Fruit fly (Drosophila melanogaster) whole organism, embryonic: Measurements from ENCODE around the gene Rpp30.

Experiments
- Asciz ChIP-seq: fragments of 200-800 bp; sonication (Bioruptor generic); optimal IDR thresholded peaks from 2 replicates; lab custom pipeline; 2017; ENCODE audit warnings: missing biosample characterization, mild to moderate bottlenecking, missing genetic modification characterization, missing genetic modification reagents
- CG10543 ChIP-seq: fragments of 200-800 bp; sonication (Bioruptor generic); optimal IDR thresholded peaks from 3 replicates; lab custom pipeline; 2017; ENCODE audit warnings: missing biosample characterization, mild to moderate bottlenecking, missing genetic modification characterization, moderate library complexity
- CG10654 ChIP-seq: fragments of 200-800 bp; sonication (Bioruptor generic); optimal IDR thresholded peaks from 2 replicates; lab custom pipeline; 2016; ENCODE audit warnings: missing biosample characterization, missing genetic modification characterization
- CG12104 ChIP-seq: fragments of 200-800 bp; sonication (Bioruptor generic); optimal IDR thresholded peaks from 3 replicates; lab custom pipeline; 2016; ENCODE audit warnings: missing biosample characterization, missing genetic modification characterization
- CG1233 ChIP-seq: fragments of 200-800 bp; sonication (Bioruptor generic); optimal IDR thresholded peaks from 4 replicates; lab custom pipeline; 2018; ENCODE audit warnings: missing biosample characterization, mild to moderate bottlenecking, missing genetic modification characterization
- CG12744 ChIP-seq: fragments of 200-800 bp; sonication (Bioruptor generic); optimal IDR thresholded peaks from 2 replicates; lab custom pipeline; 2016; ENCODE audit warnings: missing biosample characterization, missing genetic modification characterization
- CG14014 ChIP-seq: fragments of 200-800 bp; sonication (Bioruptor generic); IDR thresholded peaks from 2 replicates; pipeline ENCODE4 v1.3.6; 2022; ENCODE audit warnings: missing biosample characterization, missing genetic modification characterization
- CG15479 ChIP-seq: fragments of 200-800 bp; sonication (Bioruptor generic); optimal IDR thresholded peaks from 3 replicates; lab custom pipeline; 2019; ENCODE audit warnings: missing biosample characterization, mild to moderate bottlenecking, missing genetic modification characterization, moderate library complexity
- CG1832 ChIP-seq: fragments of 200-800 bp; sonication (Bioruptor generic); optimal IDR thresholded peaks from 2 replicates; lab custom pipeline; 2017; ENCODE audit warnings: missing biosample characterization, mild to moderate bottlenecking, missing genetic modification characterization, inconsistent platforms
- CG18619 ChIP-seq: fragments of 200-800 bp; sonication (Bioruptor generic); optimal IDR thresholded peaks from 3 replicates; lab custom pipeline; 2017; ENCODE audit warnings: missing biosample characterization, mild to moderate bottlenecking, missing genetic modification characterization
- CG2202 ChIP-seq: fragments of 200-800 bp; sonication (Bioruptor generic); optimal IDR thresholded peaks from 2 replicates; lab custom pipeline; 2018; ENCODE audit warnings: missing biosample characterization, mild to moderate bottlenecking, missing genetic modification characterization
- CG33213 ChIP-seq: fragments of 200-800 bp; sonication (Bioruptor generic); optimal IDR thresholded peaks from 3 replicates; lab custom pipeline; 2016; ENCODE audit warnings: missing biosample characterization, missing genetic modification characterization
- CG33557 ChIP-seq: fragments of 200-800 bp; sonication (Bioruptor generic); optimal IDR thresholded peaks from 2 replicates; lab custom pipeline; 2019; ENCODE audit warnings: missing biosample characterization, mild to moderate bottlenecking, missing genetic modification characterization, moderate library complexity
- CG3838 ChIP-seq: fragments of 200-800 bp; sonication (Bioruptor generic); optimal IDR thresholded peaks from 3 replicates; lab custom pipeline; 2016; ENCODE audit warnings: missing biosample characterization, missing genetic modification characterization
- CG3995 ChIP-seq: fragments of 200-800 bp; sonication (Bioruptor generic); optimal IDR thresholded peaks from 3 replicates; lab custom pipeline; 2016; ENCODE audit warnings: missing biosample characterization, missing genetic modification characterization
- CG4328 ChIP-seq: fragments of 200-800 bp; sonication (Bioruptor generic); optimal IDR thresholded peaks from 3 replicates; lab custom pipeline; 2017; ENCODE audit warnings: missing biosample characterization, missing genetic modification reagents, missing genetic modification characterization
- CG5953 ChIP-seq: fragments of 200-800 bp; sonication (Bioruptor generic); IDR thresholded peaks from 2 replicates; pipeline ENCODE4 v1.3.6; 2022; ENCODE audit warnings: missing biosample characterization, missing genetic modification characterization
- CG8924 ChIP-seq: fragments of 200-800 bp; optimal IDR thresholded peaks from 3 replicates; lab custom pipeline; 2019; ENCODE audit warnings: missing biosample characterization, mild to moderate bottlenecking, missing genetic modification characterization, moderate library complexity
- Camta ChIP-seq: fragments of 200-800 bp; sonication (Bioruptor generic); optimal IDR thresholded peaks from 2 replicates; lab custom pipeline; 2016; ENCODE audit warnings: missing biosample characterization, missing genetic modification characterization
- Fer1 ChIP-seq: fragments of 200-800 bp; sonication (Bioruptor generic); optimal IDR thresholded peaks from 2 replicates; lab custom pipeline; 2017; ENCODE audit warnings: missing biosample characterization, mild to moderate bottlenecking, missing genetic modification characterization
- HmgD ChIP-seq: fragments of 200-800 bp; sonication (Bioruptor generic); optimal IDR thresholded peaks from 3 replicates; lab custom pipeline; 2016; ENCODE audit warnings: missing biosample characterization, missing genetic modification characterization
- Hmx ChIP-seq: fragments of 200-800 bp; sonication (Bioruptor generic); optimal IDR thresholded peaks from 2 replicates; lab custom pipeline; 2016; ENCODE audit warnings: missing biosample characterization, missing genetic modification characterization
- Hr51 ChIP-seq, 2 experiments: fragments of 200-800 bp; sonication (Bioruptor generic); optimal IDR thresholded peaks; 2 replicates in 1 of 2; 3 replicates in 1 of 2; lab custom pipeline; 2016 to 2018; ENCODE audit warnings: missing biosample characterization in 2 of 2, missing genetic modification characterization in 2 of 2, mild to moderate bottlenecking in 1 of 2, moderate library complexity in 1 of 2
- MTF-1 ChIP-seq: fragments of 200-800 bp; sonication (Bioruptor generic); optimal IDR thresholded peaks from 2 replicates; lab custom pipeline; 2018; ENCODE audit warnings: missing biosample characterization, mild to moderate bottlenecking, missing genetic modification characterization, borderline replicate concordance
- Med ChIP-seq: fragments of 200-800 bp; sonication (Bioruptor generic); peaks from one replicate; lab custom pipeline; 2016; ENCODE audit warnings: missing biosample characterization, missing genetic modification characterization, mild to moderate bottlenecking, inconsistent platforms, moderate library complexity
- NC2α ChIP-seq: fragments of 200-800 bp; sonication (Bioruptor generic); optimal IDR thresholded peaks from 2 replicates; lab custom pipeline; 2016; ENCODE audit warnings: missing biosample characterization, missing genetic modification characterization
- Pdp1 ChIP-seq, 2 experiments: fragments of 200-800 bp; sonication (Bioruptor generic); optimal IDR thresholded peaks; 3 replicates each; lab custom pipeline; 2016; ENCODE audit warnings: missing biosample characterization in 2 of 2, missing genetic modification characterization in 2 of 2, mild to moderate bottlenecking in 1 of 2, moderate library complexity in 1 of 2
- Sin3A ChIP-seq: fragments of >200 bp; optimal IDR thresholded peaks from 2 replicates; lab custom pipeline; 2018
- Spps ChIP-seq: fragments of 200-800 bp; sonication (Bioruptor generic); optimal IDR thresholded peaks from 2 replicates; lab custom pipeline; 2018; ENCODE audit warnings: missing biosample characterization, mild to moderate bottlenecking, missing genetic modification characterization
- Tbp ChIP-seq: fragments of >200 bp; optimal IDR thresholded peaks from 2 replicates; lab custom pipeline; 2018; ENCODE audit warnings: missing biosample characterization, missing genetic modification characterization
- Trl ChIP-seq, 3 experiments: fragments of >200 bp in 2 of 3; fragments of 200-800 bp in 1 of 3; sonication (Bioruptor generic) in 1 of 3; optimal IDR thresholded peaks; 2 replicates in 1 of 3; 3 replicates in 2 of 3; lab custom pipeline; 2016 to 2017; ENCODE audit warnings: missing biosample characterization in 1 of 3, missing genetic modification characterization in 1 of 3
- cg ChIP-seq: fragments of 200-800 bp; sonication (Bioruptor generic); optimal IDR thresholded peaks from 3 replicates; lab custom pipeline; 2019; ENCODE audit warnings: missing biosample characterization, mild to moderate bottlenecking, missing genetic modification characterization, moderate library complexity
- chinmo ChIP-seq: fragments of 200-800 bp; sonication (Bioruptor generic); IDR thresholded peaks from 4 replicates; pipeline ENCODE4 v1.3.6; 2022; ENCODE audit warnings: missing biosample characterization, missing genetic modification characterization; ENCODE audit not compliant: partially characterized antibody
- ci ChIP-seq: fragments of 200-800 bp; sonication (Bioruptor generic); IDR thresholded peaks from 3 replicates; pipeline ENCODE4 v1.3.6; 2022; ENCODE audit warnings: missing biosample characterization, missing genetic modification characterization
- dm ChIP-seq: fragments of 200-800 bp; sonication (Bioruptor generic); optimal IDR thresholded peaks from 3 replicates; lab custom pipeline; 2016; ENCODE audit warnings: missing biosample characterization, missing genetic modification characterization
- dmrt99B ChIP-seq: fragments of 200-800 bp; sonication (Bioruptor generic); optimal IDR thresholded peaks from 2 replicates; lab custom pipeline; 2018; ENCODE audit warnings: missing biosample characterization, mild to moderate bottlenecking, missing genetic modification characterization, moderate library complexity
- dpn ChIP-seq, 2 experiments: fragments of 200-800 bp; sonication (Bioruptor generic); optimal IDR thresholded peaks; 3 replicates each; lab custom pipeline; 2016; ENCODE audit warnings: missing biosample characterization in 2 of 2, missing genetic modification characterization in 2 of 2
- ewg ChIP-seq: fragments of 200-800 bp; sonication (Bioruptor generic); optimal IDR thresholded peaks from 3 replicates; lab custom pipeline; 2017; ENCODE audit warnings: mild to moderate bottlenecking, missing biosample characterization, missing genetic modification reagents, missing genetic modification characterization
- gsb-n ChIP-seq: fragments of 200-800 bp; sonication (Bioruptor generic); optimal IDR thresholded peaks from 3 replicates; lab custom pipeline; 2018; ENCODE audit warnings: missing biosample characterization, mild to moderate bottlenecking, missing genetic modification characterization
- gt ChIP-seq: fragments of 200-800 bp; sonication (Bioruptor generic); IDR thresholded peaks from 2 replicates; pipeline ENCODE4 v1.3.6; 2022; ENCODE audit warnings: missing biosample characterization, missing genetic modification characterization
- her ChIP-seq: fragments of 200-800 bp; sonication (Bioruptor generic); optimal IDR thresholded peaks from 2 replicates; lab custom pipeline; 2016; ENCODE audit warnings: missing biosample characterization, missing genetic modification characterization
- oc ChIP-seq: fragments of 200-800 bp; sonication (Bioruptor generic); optimal IDR thresholded peaks from 2 replicates; lab custom pipeline; 2018; ENCODE audit warnings: missing biosample characterization, mild to moderate bottlenecking, missing genetic modification characterization, moderate library complexity
- pros ChIP-seq: fragments of 200-800 bp; sonication (Bioruptor generic); optimal IDR thresholded peaks from 3 replicates; lab custom pipeline; 2019; ENCODE audit warnings: missing biosample characterization, mild to moderate bottlenecking, missing genetic modification characterization, moderate library complexity
- rib ChIP-seq: fragments of 200-800 bp; sonication (Bioruptor generic); IDR thresholded peaks from 2 replicates; pipeline ENCODE4 v1.3.6; 2022; ENCODE audit warnings: missing biosample characterization, missing genetic modification characterization
- run ChIP-seq: fragments of 200-800 bp; sonication (Bioruptor generic); optimal IDR thresholded peaks from 3 replicates; lab custom pipeline; 2018; ENCODE audit warnings: missing biosample characterization, mild to moderate bottlenecking, missing genetic modification characterization
- sim ChIP-seq: fragments of 200-800 bp; sonication (Bioruptor generic); IDR thresholded peaks from 2 replicates; pipeline ENCODE4 v1.3.6; 2022; ENCODE audit warnings: missing biosample characterization, missing genetic modification characterization
- tll ChIP-seq, 2 experiments: fragments of 200-800 bp in 1 of 2; fragments of >200 bp in 1 of 2; sonication (Bioruptor generic) in 1 of 2; optimal IDR thresholded peaks; 2 replicates each; lab custom pipeline; 2017 to 2019; ENCODE audit warnings: missing biosample characterization in 2 of 2, missing genetic modification characterization in 2 of 2, mild to moderate bottlenecking in 1 of 2, moderate library complexity in 1 of 2
- unpg ChIP-seq: fragments of 200-800 bp; sonication (Bioruptor generic); optimal IDR thresholded peaks from 3 replicates; lab custom pipeline; 2018; ENCODE audit warnings: missing biosample characterization, mild to moderate bottlenecking, missing genetic modification characterization, moderate library complexity
- z ChIP-seq: fragments of 200-800 bp; sonication (Bioruptor generic); IDR thresholded peaks from 3 replicates; pipeline ENCODE4 v1.3.6; 2022; ENCODE audit warnings: missing biosample characterization, missing genetic modification characterization
- zfh1 ChIP-seq: fragments of 200-800 bp; sonication (Bioruptor generic); IDR thresholded peaks from 3 replicates; pipeline ENCODE4 v1.3.6; 2022; ENCODE audit warnings: missing biosample characterization, missing genetic modification characterization

Gene Rpp30

DNA sequence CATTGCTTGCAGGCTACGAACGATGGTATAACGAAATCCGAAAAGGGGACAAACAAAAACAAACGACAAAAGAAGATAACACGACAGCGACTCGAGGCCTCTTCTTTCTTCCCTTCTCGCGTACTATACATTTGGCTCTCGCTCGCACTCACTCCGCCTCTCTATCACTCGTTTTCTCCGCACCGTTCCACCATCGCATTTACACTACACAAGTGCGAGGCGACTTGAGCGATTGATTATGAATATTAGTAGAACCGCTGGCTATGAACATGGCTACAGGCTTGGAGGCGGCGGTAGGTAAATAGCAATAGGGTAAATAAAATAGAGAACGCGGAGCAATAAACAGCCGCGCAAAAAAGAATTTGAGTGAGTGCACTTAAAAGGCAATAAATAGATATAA, 31.7 kb downstream of the Rpp30 start (continued):
- TF ChIP-seq CG3995 (GFP tag; lab: Kevin White, UChicago), result no peak
- no peak for TF ChIP-seq CG5953 (GFP tag; lab: Robert Waterston, UW)
- TF ChIP-seq ci (GFP tag; lab: Robert Waterston, UW), result peak; percentile 60; the same call in 1 of the 3 replicates
- peak; percentile 24 for TF ChIP-seq Asciz (GFP tag; lab: Kevin White, UChicago)
- TF ChIP-seq sim (GFP tag; lab: Robert Waterston, UW), result 0 out of 2 replicates have a peak, but pooled peaks have one; percentile 33
- no peak for TF ChIP-seq Sin3A (lab: Kevin White, UChicago)
- TF ChIP-seq CG10543 (GFP tag; lab: Kevin White, UChicago), result peak; percentile 35
- peak in 1 of 2 experiments; percentile 59 for TF ChIP-seq tll (GFP tag; optimal IDR thresholded peaks at IDR 0.05; lab: Kevin White, UChicago)
- peak; percentile 32; the same call in 1 of the 3 replicates for TF ChIP-seq zfh1
- peak; percentile 93 for TF ChIP-seq pros (GFP tag; lab: Kevin White, UChicago)
- no peak for TF ChIP-seq NC2α (GFP tag; lab: Kevin White, UChicago)
- TF ChIP-seq CG1233 (GFP tag; lab: Kevin White, UChicago), result peak; percentile 41
- TF ChIP-seq CG10654 (GFP tag; lab: Kevin White, UChicago), result no peak
- peak in 1 of 2 experiments; percentile 37 for TF ChIP-seq dpn (GFP tag; optimal IDR thresholded peaks at IDR 0.05; lab: Kevin White, UChicago)
- TF ChIP-seq MTF-1 (GFP tag; lab: Kevin White, UChicago), result peak; percentile 5
- TF ChIP-seq Spps (tag; lab: Kevin White, UChicago), result peak; percentile 15
- TF ChIP-seq CG15479 (GFP tag; lab: Kevin White, UChicago), result peak; percentile 87
- peak; percentile 53; the same call in 1 of the 2 replicates for TF ChIP-seq rib (GFP tag; lab: Robert Waterston, UW)
- peak; percentile 90 for TF ChIP-seq Med (GFP tag; lab: Kevin White, UChicago)
- TF ChIP-seq run (tag; lab: Kevin White, UChicago), result no peak
- peak; percentile 44 to 51 for TF ChIP-seq Trl (optimal IDR thresholded peaks at IDR 0.05; lab: Kevin White, UChicago)
- no peak for TF ChIP-seq Trl (GFP tag; optimal IDR thresholded peaks at IDR 0.05; lab: Kevin White, UChicago)
- peak; percentile 35 for TF ChIP-seq CG2202 (tag; lab: Kevin White, UChicago)
- TF ChIP-seq dmrt99B, result no peak
- no peak for TF ChIP-seq CG3838 (GFP tag; lab: Kevin White, UChicago)
- peak; percentile 1 for TF ChIP-seq her
- no peak for TF ChIP-seq Tbp (GFP tag; lab: Kevin White, UChicago)
- TF ChIP-seq unpg (GFP tag; lab: Kevin White, UChicago), result peak; percentile 18
- TF ChIP-seq HmgD (GFP tag; lab: Kevin White, UChicago), result peak; percentile 59
- TF ChIP-seq CG33557, result peak; percentile 20
- peak; percentile 13 for TF ChIP-seq CG18619 (GFP tag; lab: Kevin White, UChicago)
- no peak for TF ChIP-seq CG4328 (GFP tag; lab: Kevin White, UChicago)
- TF ChIP-seq z, result peak; percentile 91
- no peak for TF ChIP-seq Hmx (GFP tag; lab: Kevin White, UChicago)
- peak; percentile 18 for TF ChIP-seq cg (GFP tag; lab: Kevin White, UChicago)
- peak; percentile 29 for TF ChIP-seq Fer1 (GFP tag; lab: Kevin White, UChicago)
- peak; percentile 49 for TF ChIP-seq CG33213 (GFP tag; lab: Kevin White, UChicago)
- TF ChIP-seq CG12744, result peak; percentile 16
- peak; percentile 55 for TF ChIP-seq CG8924
- peak; percentile 5 for TF ChIP-seq ewg (GFP tag; lab: Kevin White, UChicago)
- peak in 1 of 2 experiments; percentile 18 for TF ChIP-seq Hr51 (GFP tag; optimal IDR thresholded peaks at IDR 0.05; lab: Kevin White, UChicago)
- no peak for TF ChIP-seq CG14014 (GFP tag; lab: Robert Waterston, UW)
- peak; percentile 34 for TF ChIP-seq gsb-n
- no peak for TF ChIP-seq CG12104 (GFP tag; lab: Kevin White, UChicago)
- peak; percentile 21 for TF ChIP-seq Camta (GFP tag; lab: Kevin White, UChicago)
- no peak for TF ChIP-seq gt (GFP tag; lab: Robert Waterston, UW)
- TF ChIP-seq CG1832 (GFP tag; lab: Kevin White, UChicago), result peak; percentile 76
- TF ChIP-seq Pdp1 (GFP tag; optimal IDR thresholded peaks at IDR 0.05; lab: Kevin White, UChicago), result peak in 1 of 2 experiments; percentile 60
- TF ChIP-seq dm, result no peak
- no peak for TF ChIP-seq oc
- TF ChIP-seq chinmo (GFP tag; lab: Robert Waterston, UW), result peak; percentile 74; the same call in 1 of the 4 replicates
